Fruit fly (Drosophila melanogaster) whole organism: ENCODE measurements around the gene Rpp14b.

Experiments used
- EcR ChIP-seq, 2 experiments: fragments of >200 bp; optimal IDR thresholded peaks; 2 replicates each; lab custom pipeline; 2017; ENCODE audit warnings: missing biosample characterization in 2 of 2, missing genetic modification characterization in 2 of 2, missing genetic modification reagents in 2 of 2
- pan ChIP-seq: fragments of >200 bp; optimal IDR thresholded peaks from 2 replicates; lab custom pipeline; 2017
- psq ChIP-seq: fragments of >200 bp; optimal IDR thresholded peaks from 2 replicates; lab custom pipeline; 2017
- usp ChIP-seq: fragments of >200 bp; optimal IDR thresholded peaks from 2 replicates; lab custom pipeline; 2017; ENCODE audit warnings: missing biosample characterization, missing genetic modification characterization, mixed read lengths

dm6 chr3R:30022452-30023028, 33.2 kb upstream of the Rpp14b start, which contains the start of the genes RpS28a and Axn:
- TF ChIP-seq psq (lab: Kevin White, UChicago) = no peak
- no peak for TF ChIP-seq usp
- TF ChIP-seq pan (lab: Kevin White, UChicago) = no peak
- TF ChIP-seq EcR (GFP tag; optimal IDR thresholded peaks at IDR 0.05; lab: Kevin White, UChicago) = no peak
